Fruit fly (Drosophila melanogaster): ENCODE data around the gene Oatp33Ea.

dm6 chr2L:12410679-12411078, 35.0 kb downstream of the Oatp33Ea start:
- TF ChIP-seq CG1792 (GFP tag; optimal IDR thresholded peaks at IDR 0.05) (no peak), CG10565 (GFP tag; optimal IDR thresholded peaks at IDR 0.05) (no peak), eve (GFP tag; optimal IDR thresholded peaks at IDR 0.05) (no peak), sr (GFP tag; IDR thresholded peaks at IDR 0.05) (no peak), CG30020 (tag; optimal IDR thresholded peaks at IDR 0.05) (no peak), pan (optimal IDR thresholded peaks at IDR 0.05) (no peak), pan (GFP tag; optimal IDR thresholded peaks at IDR 0.05 in 1 of 2, IDR thresholded peaks at IDR 0.05 in 1 of 2) (no peak), Mrtf (GFP tag; IDR thresholded peaks at IDR 0.05) (no peak), NC2α (GFP tag; optimal IDR thresholded peaks at IDR 0.05) (no peak), CG11247 (GFP tag; IDR thresholded peaks at IDR 0.05) (no peak), CG15269 (tag; optimal IDR thresholded peaks at IDR 0.05) (no peak), HmgD (GFP tag; optimal IDR thresholded peaks at IDR 0.05) (no peak), CG12942 (GFP tag; optimal IDR thresholded peaks at IDR 0.05) (no peak)
